Fruit fly (Drosophila melanogaster): ENCODE results near the gene CG33493.
A peak's percentile ranks its signal among the peaks of the same experiment; 100 is the strongest.

The CG33493 gene

DNA sequence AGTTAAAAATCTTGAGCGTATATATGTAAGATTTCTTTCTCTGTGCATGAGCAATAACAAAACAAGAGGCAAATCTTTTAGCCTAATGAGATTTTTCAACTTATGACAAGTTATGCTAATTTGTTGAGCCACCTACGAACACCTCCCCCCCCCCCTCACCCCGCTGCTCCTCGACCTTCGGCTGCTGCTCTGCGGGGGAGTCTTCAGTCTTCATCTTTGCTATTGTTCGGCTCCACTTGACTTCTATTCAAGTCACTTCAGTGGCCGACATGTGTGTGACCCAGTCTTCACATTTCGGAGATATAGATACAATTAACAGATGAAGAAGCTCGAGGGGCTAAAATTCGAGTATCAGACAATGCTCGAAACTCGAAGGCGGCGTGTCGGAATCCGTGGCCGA lies 39.1 kb upstream of the CG33493 start (continued):
- no peak for TF ChIP-seq CG6254 (GFP tag; optimal IDR thresholded peaks at IDR 0.05)
- peak; percentile 48; the same call in 1 of the 2 replicates for TF ChIP-seq vvl (GFP tag; IDR thresholded peaks at IDR 0.05)
- no peak for TF ChIP-seq CG4707 (GFP tag; optimal IDR thresholded peaks at IDR 0.05)
- TF ChIP-seq fru (optimal IDR thresholded peaks at IDR 0.05) = no peak
- no peak for TF ChIP-seq Fer1 (GFP tag; optimal IDR thresholded peaks at IDR 0.05)
- no peak for TF ChIP-seq CG33213 (GFP tag; optimal IDR thresholded peaks at IDR 0.05)
- no peak for TF ChIP-seq CG6813 (GFP tag; optimal IDR thresholded peaks at IDR 0.05)
- no peak for TF ChIP-seq CG16863 (GFP tag; optimal IDR thresholded peaks at IDR 0.05)
- TF ChIP-seq pzg (GFP tag; optimal IDR thresholded peaks at IDR 0.05) = no peak
- no peak for TF ChIP-seq BtbVII (GFP tag; optimal IDR thresholded peaks at IDR 0.05)
- TF ChIP-seq tin (GFP tag; optimal IDR thresholded peaks at IDR 0.05) = no peak
- TF ChIP-seq Ets65A (GFP tag) = peak; percentile 78
- TF ChIP-seq Atf3 (GFP tag; optimal IDR thresholded peaks at IDR 0.05) = no peak
- no peak for TF ChIP-seq ind (GFP tag; optimal IDR thresholded peaks at IDR 0.05)
- peak; percentile 19 for TF ChIP-seq oc (tag; optimal IDR thresholded peaks at IDR 0.05)
- no peak for TF ChIP-seq CG17359 (tag; optimal IDR thresholded peaks at IDR 0.05)
- no peak for TF ChIP-seq sqz (GFP tag; optimal IDR thresholded peaks at IDR 0.05)
- no peak for TF ChIP-seq CG17568 (GFP tag; optimal IDR thresholded peaks at IDR 0.05)
- TF ChIP-seq CG3281 (GFP tag; optimal IDR thresholded peaks at IDR 0.05) = no peak
- peak; percentile 51; the same call in 1 of the 2 replicates for TF ChIP-seq crol (GFP tag; IDR thresholded peaks at IDR 0.05)
- TF ChIP-seq Lim3 (GFP tag; IDR thresholded peaks at IDR 0.05) = no peak
- TF ChIP-seq Med (GFP tag) = peak; percentile 31
- TF ChIP-seq CG12299 (tag; optimal IDR thresholded peaks at IDR 0.05) = no peak
- no peak for TF ChIP-seq CG9215 (GFP tag; IDR thresholded peaks at IDR 0.05)
- TF ChIP-seq Camta (GFP tag; optimal IDR thresholded peaks at IDR 0.05) = no peak
- TF ChIP-seq corto (GFP tag; optimal IDR thresholded peaks at IDR 0.05) = no peak
- peak; percentile 88 for TF ChIP-seq sr (GFP tag; IDR thresholded peaks at IDR 0.05)

dm6 chr3L:10727123-10727522 lies 34.2 kb upstream of the CG33493 start:
- TF ChIP-seq bigmax (GFP tag; optimal IDR thresholded peaks at IDR 0.05) = no peak
- TF ChIP-seq Rfx (GFP tag; IDR thresholded peaks at IDR 0.05) = 0 out of 2 replicates have a peak, but pooled peaks have one; percentile 6
- TF ChIP-seq CG3838 (GFP tag; optimal IDR thresholded peaks at IDR 0.05) = no peak
- TF ChIP-seq crol (GFP tag; IDR thresholded peaks at IDR 0.05) = peak; percentile 83
- no peak for TF ChIP-seq CG7839 (tag; optimal IDR thresholded peaks at IDR 0.05)
- 0 out of 4 replicates have a peak, but pooled peaks have one; percentile 20 for TF ChIP-seq chinmo (GFP tag; IDR thresholded peaks at IDR 0.05; ENCODE audit: partially characterized antibody)
- peak; percentile 10 for TF ChIP-seq CG13894 (tag; optimal IDR thresholded peaks at IDR 0.05)
- TF ChIP-seq CG31224 (GFP tag; IDR thresholded peaks at IDR 0.05) = peak; percentile 84
- no peak for TF ChIP-seq CHES-1-like (GFP tag; optimal IDR thresholded peaks at IDR 0.05)
- peak; percentile 10; the same call in 1 of the 3 replicates for TF ChIP-seq ken (GFP tag; IDR thresholded peaks at IDR 0.05)
- no peak for TF ChIP-seq E2f1 (GFP tag; IDR thresholded peaks at IDR 0.05)
- no peak for TF ChIP-seq peb (GFP tag; IDR thresholded peaks at IDR 0.05)
- TF ChIP-seq esg (GFP tag; conservative IDR thresholded peaks at IDR 0.05) = no peak
- TF ChIP-seq HLHmδ (GFP tag; optimal IDR thresholded peaks at IDR 0.05) = no peak
- TF ChIP-seq CG14441 (GFP tag; IDR thresholded peaks at IDR 0.05) = no peak
- no peak for TF ChIP-seq mam (GFP tag; optimal IDR thresholded peaks at IDR 0.05)
- no peak for TF ChIP-seq dpn (GFP tag; optimal IDR thresholded peaks at IDR 0.05)
- TF ChIP-seq Neu2 (GFP tag; optimal IDR thresholded peaks at IDR 0.05; ENCODE audit: borderline replicate concordance) = no peak
- no peak for TF ChIP-seq fu2 (GFP tag; optimal IDR thresholded peaks at IDR 0.05)
- no peak for TF ChIP-seq hb (GFP tag; IDR thresholded peaks at IDR 0.05; ENCODE audit: partially characterized antibody)
- TF ChIP-seq CG10209 (GFP tag; optimal IDR thresholded peaks at IDR 0.05) = no peak
- no peak for TF ChIP-seq CG30020 (tag; optimal IDR thresholded peaks at IDR 0.05)
- TF ChIP-seq amos (GFP tag; IDR thresholded peaks at IDR 0.05; ENCODE audit: partially characterized antibody) = no peak
- TF ChIP-seq Dll (GFP tag; IDR thresholded peaks at IDR 0.05; ENCODE audit: partially characterized antibody) = no peak
- no peak for TF ChIP-seq CG6765 (GFP tag; optimal IDR thresholded peaks at IDR 0.05)
- TF ChIP-seq CG5180 (GFP tag; optimal IDR thresholded peaks at IDR 0.05) = no peak

Measured in whole organism, embryonic.